Fruit fly (Drosophila melanogaster) whole organism, wandering third instar larva: ENCODE results near the gene CG42579.

Source experiments
- Abd-B ChIP-seq: fragments of >200 bp; optimal IDR thresholded peaks from 2 replicates; lab custom pipeline; 2017; ENCODE audit warnings: missing biosample characterization, missing genetic modification characterization
- GATAd ChIP-seq: sonication (Bioruptor generic); optimal IDR thresholded peaks from 2 replicates; lab custom pipeline; 2016; ENCODE audit warnings: missing biosample characterization, missing genetic modification characterization
- HLH106 ChIP-seq: fragments of 200-800 bp; optimal IDR thresholded peaks from 3 replicates; lab custom pipeline; 2019; ENCODE audit warnings: missing biosample characterization, mild to moderate bottlenecking, missing genetic modification characterization, moderate library complexity
- Myc ChIP-seq: fragments of >200 bp; optimal IDR thresholded peaks from 2 replicates; lab custom pipeline; 2017
- Vsx2 ChIP-seq: fragments of 200-300, 225-300 bp; sonication (Bioruptor generic); optimal IDR thresholded peaks from 2 replicates; lab custom pipeline; 2018; ENCODE audit warnings: missing biosample characterization, missing genetic modification characterization; ENCODE audit not compliant: partially characterized antibody
- brk ChIP-seq: fragments of 200-800 bp; sonication (Bioruptor generic); optimal IDR thresholded peaks from 2 replicates; lab custom pipeline; 2016; ENCODE audit warnings: missing biosample characterization, mild to moderate bottlenecking, missing genetic modification characterization
- fru ChIP-seq: fragments of 200-800 bp; sonication (Bioruptor generic); optimal IDR thresholded peaks from 3 replicates; lab custom pipeline; 2016; ENCODE audit warnings: missing biosample characterization, mild to moderate bottlenecking, missing genetic modification characterization
- h ChIP-seq: fragments of 200-800 bp; sonication (Bioruptor generic); optimal IDR thresholded peaks from 3 replicates; lab custom pipeline; 2016; ENCODE audit warnings: missing biosample characterization, mild to moderate bottlenecking, missing genetic modification characterization
- pan ChIP-seq: fragments of >200 bp; optimal IDR thresholded peaks from 2 replicates; lab custom pipeline; 2017
- sage ChIP-seq: fragments of 200-800 bp; sonication (Bioruptor generic); optimal IDR thresholded peaks from 2 replicates; lab custom pipeline; 2016; ENCODE audit warnings: missing biosample characterization, mild to moderate bottlenecking, missing genetic modification characterization
- usp ChIP-seq: fragments of >200 bp; optimal IDR thresholded peaks from 2 replicates; lab custom pipeline; 2017; ENCODE audit warnings: missing biosample characterization, missing genetic modification characterization
- woc ChIP-seq: sonication (Bioruptor generic); optimal IDR thresholded peaks from 2 replicates; lab custom pipeline; 2016; ENCODE audit warnings: missing biosample characterization, mild to moderate bottlenecking, missing genetic modification characterization

- TF ChIP-seq brk (no peak), pan (lab: Kevin White, UChicago) (no peak), h (no peak), fru (GFP tag; lab: Kevin White, UChicago) (no peak), usp (GFP tag; lab: Kevin White, UChicago) (no peak), Abd-B (GFP tag; lab: Kevin White, UChicago) (no peak), woc (GFP tag; lab: Kevin White, UChicago) (no peak), Myc (lab: Kevin White, UChicago) (no peak), Vsx2 (no peak), HLH106 (tag; lab: Kevin White, UChicago) (no peak), sage (GFP tag; lab: Kevin White, UChicago) (no peak), GATAd (GFP tag; lab: Kevin White, UChicago) (no peak)
Observed at dm6 chrX:20518210-20518609, 9.2 kb upstream of the CG42579 start.
